Worm (Caenorhabditis elegans) whole organism, L1 larva: Measurements from ENCODE around the gene cebp-1.
"Not testable (repeated sequence)": the region's sequence is repeated elsewhere in the genome, so short reads cannot be mapped to it uniquely, and the experiment has no call there.

Experiments
- ceh-63 ChIP-seq: fragments of 200-800 bp; sonication (Bioruptor generic); optimal IDR thresholded peaks from 2 replicates; lab custom pipeline; 2018; ENCODE audit warnings: mild to moderate bottlenecking, missing genetic modification characterization, missing compliant biosample characterization
- ceh-82 ChIP-seq, 3 experiments: fragments of 150-350 bp in 1 of 3; sonication (generic microtip) in 2 of 3; optimal IDR thresholded peaks; 2 replicates each; lab custom pipeline; 2014 to 2017; ENCODE audit warnings: missing biosample characterization in 3 of 3, missing genetic modification characterization in 3 of 3
- dsc-1 ChIP-seq: sonication (generic microtip); optimal IDR thresholded peaks from 2 replicates; lab custom pipeline; 2016; ENCODE audit warnings: mild to moderate bottlenecking, missing genetic modification characterization, missing compliant biosample characterization
- efl-1 ChIP-seq, 4 experiments: fragments of 150-350 bp; optimal IDR thresholded peaks in 3 of 4; peaks in 1 of 4; 1 replicate in 1 of 4; 2 replicates in 3 of 4; lab custom pipeline; 2014; ENCODE audit warnings: missing biosample characterization in 2 of 4, missing genetic modification characterization in 2 of 4, missing genetic modification reagents in 2 of 4
- fkh-10 ChIP-seq: sonication (generic microtip); optimal IDR thresholded peaks from 2 replicates; lab custom pipeline; 2017; ENCODE audit warnings: missing biosample characterization, missing genetic modification reagents, missing genetic modification characterization
- fos-1 ChIP-seq: fragments of 150-350 bp; optimal IDR thresholded peaks from 2 replicates; lab custom pipeline; 2014; ENCODE audit warnings: missing biosample characterization, missing genetic modification characterization
- lir-3 ChIP-seq: sonication (generic microtip); optimal IDR thresholded peaks from 2 replicates; lab custom pipeline; 2016; ENCODE audit warnings: mild to moderate bottlenecking, missing genetic modification characterization, moderate library complexity, missing compliant biosample characterization; ENCODE audit not compliant: poor library complexity
- nhr-11 ChIP-seq: fragments of 150-350 bp; optimal IDR thresholded peaks from 2 replicates; lab custom pipeline; 2014; ENCODE audit warnings: missing biosample characterization, missing genetic modification characterization
- nhr-28 ChIP-seq: fragments of 150-350 bp; optimal IDR thresholded peaks from 2 replicates; lab custom pipeline; 2014; ENCODE audit warnings: missing biosample characterization, missing genetic modification characterization
- pqm-1 ChIP-seq: sonication (generic microtip); optimal IDR thresholded peaks from 3 replicates; lab custom pipeline; 2017; ENCODE audit warnings: missing biosample characterization, missing genetic modification characterization
- snpc-4 ChIP-seq: fragments of 150-350 bp; optimal IDR thresholded peaks from 2 replicates; lab custom pipeline; 2014; ENCODE audit warnings: missing biosample characterization, missing genetic modification characterization
- vab-15 ChIP-seq: sonication (generic microtip); optimal IDR thresholded peaks from 2 replicates; lab custom pipeline; 2017; ENCODE audit warnings: missing genotype, mild to moderate bottlenecking, missing genetic modification characterization, missing compliant biosample characterization
- ztf-4 ChIP-seq: fragments of 150-350 bp; optimal IDR thresholded peaks from 2 replicates; lab custom pipeline; 2014; ENCODE audit warnings: missing biosample characterization, missing genetic modification characterization

DNA sequence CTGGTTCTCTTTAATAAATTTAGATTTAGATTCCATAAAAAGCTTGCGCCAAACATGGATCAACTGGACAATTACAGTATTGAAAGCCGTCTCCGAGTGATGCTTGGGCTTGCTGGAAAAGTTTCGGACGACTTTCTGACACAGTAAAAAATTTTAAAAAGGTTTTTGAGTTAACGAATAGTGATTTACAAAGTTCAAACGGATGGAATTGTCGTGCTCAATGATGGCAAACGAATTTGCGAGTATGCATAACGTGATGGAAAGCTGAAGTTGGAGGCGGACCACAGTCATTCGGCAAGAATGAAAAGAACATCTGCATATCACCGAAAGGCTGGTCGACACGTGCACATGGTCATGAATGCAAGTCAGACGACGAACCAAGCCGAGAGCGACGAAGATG, 49.7 kb downstream of the cebp-1 start, which contains the start of gene ZK402.1:
- TF ChIP-seq fkh-10 (GFP tag; lab: Kevin White, UChicago); efl-1 (optimal IDR thresholded peaks at IDR 0.05; lab: Kevin White, UChicago); efl-1 (GFP tag; optimal IDR thresholded peaks at IDR 0.05 in 1 of 2; lab: Kevin White, UChicago); pqm-1; ztf-4 (tag; lab: Kevin White, UChicago); snpc-4 (tag; lab: Kevin White, UChicago); nhr-11 (tag; lab: Kevin White, UChicago); fos-1 (tag; lab: Kevin White, UChicago); ceh-63 (GFP tag; lab: Kevin White, UChicago); ceh-82 (tag; optimal IDR thresholded peaks at IDR 0.05; lab: Kevin White, UChicago); dsc-1; vab-15; lir-3; nhr-28 (tag; lab: Kevin White, UChicago): not testable (repeated sequence)
